Fruit fly (Drosophila melanogaster) whole organism, wandering third instar larva: Measurements from ENCODE around the gene CG15408.

Experiments
- Dfd ChIP-seq: fragments of >200 bp; optimal IDR thresholded peaks from 2 replicates; lab custom pipeline; 2017; ENCODE audit warnings: missing biosample characterization, missing genetic modification characterization
- Dif ChIP-seq: fragments of 200-275, 200-300 bp; sonication (Bioruptor generic); optimal IDR thresholded peaks from 2 replicates; lab custom pipeline; 2018; ENCODE audit warnings: missing biosample characterization, missing genetic modification characterization; ENCODE audit not compliant: partially characterized antibody
- br ChIP-seq: fragments of 200-800 bp; sonication (Bioruptor generic); optimal IDR thresholded peaks from 2 replicates; lab custom pipeline; 2016; ENCODE audit warnings: missing biosample characterization, missing genetic modification characterization
- dsf ChIP-seq: sonication (Bioruptor generic); optimal IDR thresholded peaks from 2 replicates; lab custom pipeline; 2016; ENCODE audit warnings: missing biosample characterization, missing genetic modification characterization, borderline replicate concordance
- ey ChIP-seq: fragments of 200-800 bp; sonication (Bioruptor generic); optimal IDR thresholded peaks from 2 replicates; lab custom pipeline; 2016; ENCODE audit warnings: missing biosample characterization, missing genetic modification characterization
- fru ChIP-seq: fragments of 200-800 bp; sonication (Bioruptor generic); optimal IDR thresholded peaks from 3 replicates; lab custom pipeline; 2016; ENCODE audit warnings: missing biosample characterization, mild to moderate bottlenecking, missing genetic modification characterization
- sage ChIP-seq: fragments of 200-800 bp; sonication (Bioruptor generic); optimal IDR thresholded peaks from 2 replicates; lab custom pipeline; 2016; ENCODE audit warnings: missing biosample characterization, mild to moderate bottlenecking, missing genetic modification characterization

- TF ChIP-seq ey (GFP tag; lab: Kevin White, UChicago) (no peak), dsf (GFP tag; lab: Kevin White, UChicago) (no peak), fru (GFP tag; lab: Kevin White, UChicago) (no peak), Dfd (GFP tag; lab: Kevin White, UChicago) (no peak), sage (GFP tag; lab: Kevin White, UChicago) (no peak), Dif (GFP tag; lab: Kevin White, UChicago) (no peak), br (GFP tag; lab: Kevin White, UChicago) (no peak)
Observed at dm6 chr2L:3371776-3372383, 39.3 kb downstream of the CG15408 start.
